ENCODE assay signal across 1 fruit fly cellular context in genomic region chr2L:9705872-9706317, dm6.
A peak's percentile ranks its signal among the peaks of the same experiment; 100 is the strongest.
TF ChIP-seq lines count a peak whose summit lies in the region.

TSS of gene CG31710 (minus strand) at chr2L:9705954.

TF ChIP-seq in whole organism, embryonic, 481 proteins besides CTCF, POLR2A, EP300 and RAD21 (continued from another document):
- TF ChIP-seq Bgb (GFP tag; IDR thresholded peaks at IDR 0.05; lab: Robert Waterston, UW; ENCODE audit: partially characterized antibody), result peak; percentile 47; the same call in 1 of the 2 replicates
- 0 out of 3 replicates have a peak, but pooled peaks have one; percentile 30 for TF ChIP-seq CG7963 (GFP tag; IDR thresholded peaks at IDR 0.05; lab: Robert Waterston, UW; ENCODE audit: partially characterized antibody)
- peak; percentile 7 for TF ChIP-seq CG12769 (tag; optimal IDR thresholded peaks at IDR 0.05; lab: Kevin White, UChicago)
- TF ChIP-seq CG7745 (tag; optimal IDR thresholded peaks at IDR 0.05; lab: Kevin White, UChicago), result no peak
- no peak for TF ChIP-seq CG8924 (tag; optimal IDR thresholded peaks at IDR 0.05; lab: Kevin White, UChicago)
- TF ChIP-seq CG2678 (tag; optimal IDR thresholded peaks at IDR 0.05; lab: Kevin White, UChicago), result peak; percentile 23
- TF ChIP-seq sob (GFP tag; IDR thresholded peaks at IDR 0.05; lab: Robert Waterston, UW), result peak; percentile 28; the same call in 1 of the 2 replicates
- TF ChIP-seq croc (GFP tag; conservative IDR thresholded peaks at IDR 0.05; lab: Robert Waterston, UW), result no peak
- peak; percentile 78; the same call in 1 of the 3 replicates for TF ChIP-seq CG34422 (GFP tag; IDR thresholded peaks at IDR 0.05; lab: Robert Waterston, UW)
- TF ChIP-seq gce (GFP tag; IDR thresholded peaks at IDR 0.05; lab: Robert Waterston, UW), result no peak
- TF ChIP-seq CG33213 (GFP tag; optimal IDR thresholded peaks at IDR 0.05; lab: Kevin White, UChicago), result no peak
- TF ChIP-seq sqz (GFP tag; optimal IDR thresholded peaks at IDR 0.05; lab: Kevin White, UChicago), result peak; percentile 76
- TF ChIP-seq sim (GFP tag; IDR thresholded peaks at IDR 0.05; lab: Robert Waterston, UW), result peak; percentile 29; the same call in 1 of the 2 replicates
- peak; percentile 22 for TF ChIP-seq mirr (GFP tag; optimal IDR thresholded peaks at IDR 0.05; lab: Kevin White, UChicago)
- TF ChIP-seq chm (GFP tag; IDR thresholded peaks at IDR 0.05; lab: Robert Waterston, UW), result peak; percentile 59; the same call in 1 of the 2 replicates
- no peak for TF ChIP-seq CG1602 (GFP tag; optimal IDR thresholded peaks at IDR 0.05; lab: Kevin White, UChicago)
- TF ChIP-seq CG10147 (GFP tag; optimal IDR thresholded peaks at IDR 0.05; lab: Kevin White, UChicago), result peak; percentile 11
- TF ChIP-seq CG13287 (GFP tag; IDR thresholded peaks at IDR 0.05; lab: Robert Waterston, UW; ENCODE audit: partially characterized antibody), result peak; percentile 39; the same call in 1 of the 2 replicates
- peak; percentile 59; the same call in 1 of the 3 replicates for TF ChIP-seq CG2199 (GFP tag; IDR thresholded peaks at IDR 0.05; lab: Robert Waterston, UW)
- TF ChIP-seq HmgZ (tag; optimal IDR thresholded peaks at IDR 0.05; lab: Kevin White, UChicago), result peak; percentile 46
- TF ChIP-seq CG6854 (GFP tag; optimal IDR thresholded peaks at IDR 0.05; lab: Kevin White, UChicago), result peak; percentile 16
- no peak for TF ChIP-seq hb (GFP tag; IDR thresholded peaks at IDR 0.05; lab: Robert Waterston, UW; ENCODE audit: partially characterized antibody)
- TF ChIP-seq CG10959 (GFP tag; IDR thresholded peaks at IDR 0.05; lab: Robert Waterston, UW), result no peak
- no peak for TF ChIP-seq yki (optimal IDR thresholded peaks at IDR 0.05; lab: Kevin White, UChicago)
- TF ChIP-seq Med (GFP tag; lab: Kevin White, UChicago), result peak; percentile 82
- peak; percentile 42 for TF ChIP-seq sd (tag; optimal IDR thresholded peaks at IDR 0.05; lab: Kevin White, UChicago)
- no peak for TF ChIP-seq tgo (GFP tag; IDR thresholded peaks at IDR 0.05; lab: Robert Waterston, UW)
- TF ChIP-seq Jarid2 (GFP tag; optimal IDR thresholded peaks at IDR 0.05; lab: Kevin White, UChicago), result peak; percentile 89
- no peak for TF ChIP-seq Oli (tag; optimal IDR thresholded peaks at IDR 0.05; lab: Kevin White, UChicago)
- no peak for TF ChIP-seq CG31365 (tag; optimal IDR thresholded peaks at IDR 0.05; lab: Kevin White, UChicago)
- TF ChIP-seq CG10543 (GFP tag; optimal IDR thresholded peaks at IDR 0.05; lab: Kevin White, UChicago), result peak; percentile 16
- peak; percentile 47 for TF ChIP-seq Blimp-1 (GFP tag; optimal IDR thresholded peaks at IDR 0.05; lab: Kevin White, UChicago)
- TF ChIP-seq kni (GFP tag; optimal IDR thresholded peaks at IDR 0.05; lab: Kevin White, UChicago), result peak; percentile 62
- peak; percentile 20 for TF ChIP-seq CG15514 (GFP tag; optimal IDR thresholded peaks at IDR 0.05; lab: Kevin White, UChicago)
- TF ChIP-seq cas (GFP tag; IDR thresholded peaks at IDR 0.05; lab: Robert Waterston, UW), result 0 out of 2 replicates have a peak, but pooled peaks have one; percentile 14
- peak; percentile 30; the same call in 1 of the 2 replicates for TF ChIP-seq CG32532 (GFP tag; IDR thresholded peaks at IDR 0.05; lab: Robert Waterston, UW)
- TF ChIP-seq sens-2 (GFP tag; IDR thresholded peaks at IDR 0.05; lab: Robert Waterston, UW), result peak; percentile 18; the same call in 1 of the 2 replicates
TF ChIP-seq in whole organism, embryonic: peak in this region for 70.
